Worm (Caenorhabditis elegans): ENCODE results near the gene Y54G2A.45.
A peak's percentile ranks its signal among the peaks of the same experiment; 100 is the strongest.
"Not testable (repeated sequence)": the region's sequence is repeated elsewhere in the genome, so short reads cannot be mapped to it uniquely, and the experiment has no call there.

The Y54G2A.45 gene

DNA sequence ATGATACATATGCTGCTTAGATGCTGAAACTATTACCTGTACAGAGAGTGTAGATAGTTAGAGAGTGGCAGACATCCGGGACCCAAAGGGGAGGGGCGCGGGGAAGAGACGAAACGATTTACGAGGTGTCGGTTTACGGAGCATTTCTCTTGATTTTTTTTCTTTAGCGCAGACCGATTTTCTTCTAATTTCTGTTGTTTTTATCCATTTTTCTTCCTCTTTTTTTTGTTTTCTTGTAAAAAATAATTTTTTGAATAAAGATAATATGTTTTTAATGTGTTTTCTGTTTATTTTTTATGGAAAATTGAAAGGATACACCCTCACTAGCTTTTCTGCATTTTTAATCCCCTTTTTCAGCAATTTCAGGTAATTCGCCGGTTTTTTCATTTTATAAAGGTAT is 27.8 kb upstream of the Y54G2A.45 start, which contains the start of gene Y54G2A.72:
Y54G2A.72 (plus strand) TSS at position 301 of the 400 bp plus-strand sequence.
- TF ChIP-seq athp-1 (tag; optimal IDR thresholded peaks at IDR 0.05); F37B4.10 (GFP tag; IDR thresholded peaks at IDR 0.05); ztf-22 (GFP tag; optimal IDR thresholded peaks at IDR 0.05): not testable (repeated sequence)

ce11 chrIV:2782793-2783540 is 22.7 kb upstream of the Y54G2A.45 start, which contains the start of gene Y54G2A.12:
Y54G2A.12 (minus strand) TSS chrIV:2782843.
- TF ChIP-seq nhr-90 (tag; optimal IDR thresholded peaks at IDR 0.05) = no peak
- TF ChIP-seq ZK185.1 (tag; optimal IDR thresholded peaks at IDR 0.05; ENCODE audit: poor library complexity, severe bottlenecking) = no peak
- peak; percentile 76 for TF ChIP-seq B0336.3 (GFP tag; IDR thresholded peaks at IDR 0.05)
- TF ChIP-seq unc-130 (GFP tag; optimal IDR thresholded peaks at IDR 0.05) = peak; percentile 12
- no peak for TF ChIP-seq ama-1 (optimal IDR thresholded peaks at IDR 0.05)
- TF ChIP-seq ama-1 (GFP tag; optimal IDR thresholded peaks at IDR 0.05) = no peak
- no peak for TF ChIP-seq T26A5.8 (tag; optimal IDR thresholded peaks at IDR 0.05)
- no peak for TF ChIP-seq ztf-22 (GFP tag; optimal IDR thresholded peaks at IDR 0.05)
- TF ChIP-seq ztf-18 (tag; optimal IDR thresholded peaks at IDR 0.05) = no peak
- no peak for TF ChIP-seq lin-26 (GFP tag; IDR thresholded peaks at IDR 0.05)
- no peak for TF ChIP-seq akir-1 (GFP tag; optimal IDR thresholded peaks at IDR 0.05)
- no peak for TF ChIP-seq B0261.1 (tag; optimal IDR thresholded peaks at IDR 0.05)
- no peak for TF ChIP-seq hmg-20 (GFP tag; IDR thresholded peaks at IDR 0.05)
- TF ChIP-seq zim-3 (tag; optimal IDR thresholded peaks at IDR 0.05) = no peak
- TF ChIP-seq hlh-12 (tag; optimal IDR thresholded peaks at IDR 0.05) = no peak
- no peak for TF ChIP-seq F52B5.7 (tag; optimal IDR thresholded peaks at IDR 0.05)
- TF ChIP-seq dpff-1 (tag; optimal IDR thresholded peaks at IDR 0.05) = no peak
- peak; percentile 88 for TF ChIP-seq ceh-91 (GFP tag; IDR thresholded peaks at IDR 0.05)
- no peak for TF ChIP-seq aptf-2 (GFP tag; conservative IDR thresholded peaks at IDR 0.05)
- TF ChIP-seq xnd-1 (tag; optimal IDR thresholded peaks at IDR 0.05) = peak; percentile 97
- no peak for TF ChIP-seq ceh-40 (GFP tag; IDR thresholded peaks at IDR 0.05)
- TF ChIP-seq lin-40 (tag; optimal IDR thresholded peaks at IDR 0.05) = no peak
- TF ChIP-seq pbrm-1 (GFP tag; IDR thresholded peaks at IDR 0.05) = 0 out of 2 replicates have a peak, but pooled peaks have one; percentile 27
- TF ChIP-seq dpl-1 (GFP tag; optimal IDR thresholded peaks at IDR 0.05) = peak; percentile 69
- no peak for TF ChIP-seq chd-7 (tag; optimal IDR thresholded peaks at IDR 0.05)
- TF ChIP-seq ceh-79 (tag; optimal IDR thresholded peaks at IDR 0.05) = no peak
- TF ChIP-seq rcor-1 (GFP tag; IDR thresholded peaks at IDR 0.05) = peak; percentile 32; the same call in 1 of the 2 replicates
- no peak for TF ChIP-seq madf-3 (GFP tag; IDR thresholded peaks at IDR 0.05)
- TF ChIP-seq let-607 (tag; optimal IDR thresholded peaks at IDR 0.05) = no peak
- no peak for TF ChIP-seq B0019.2 (GFP tag; conservative IDR thresholded peaks at IDR 0.05)
- TF ChIP-seq nfyb-1 (GFP tag; IDR thresholded peaks at IDR 0.05) = 0 out of 2 replicates have a peak, but pooled peaks have one; percentile 23
- peak; percentile 88 for TF ChIP-seq madf-8 (GFP tag; conservative IDR thresholded peaks at IDR 0.05)
- TF ChIP-seq attf-5 (GFP tag; optimal IDR thresholded peaks at IDR 0.05) = no peak
- peak; percentile 42 for TF ChIP-seq mcd-1 (GFP tag; IDR thresholded peaks at IDR 0.05)
- no peak for TF ChIP-seq ccch-3 (GFP tag; optimal IDR thresholded peaks at IDR 0.05)
- no peak for TF ChIP-seq atf-7 (tag; optimal IDR thresholded peaks at IDR 0.05)
- TF ChIP-seq ztf-3 (GFP tag; optimal IDR thresholded peaks at IDR 0.05) = no peak
- no peak for TF ChIP-seq tbx-9 (tag; optimal IDR thresholded peaks at IDR 0.05; ENCODE audit: borderline replicate concordance)
- TF ChIP-seq F39B2.1 (GFP tag; IDR thresholded peaks at IDR 0.05) = no peak
- no peak for TF ChIP-seq cebp-1 (GFP tag; IDR thresholded peaks at IDR 0.05)
- TF ChIP-seq cebp-1 (tag; optimal IDR thresholded peaks at IDR 0.05) = no peak
- TF ChIP-seq repo-1 (tag; optimal IDR thresholded peaks at IDR 0.05) = no peak
- no peak for TF ChIP-seq nfya-2 (GFP tag; IDR thresholded peaks at IDR 0.05)
- no peak for TF ChIP-seq aptf-3 (GFP tag; IDR thresholded peaks at IDR 0.05)
- no peak for TF ChIP-seq ztf-6 (GFP tag; IDR thresholded peaks at IDR 0.05)
